Worm (Caenorhabditis elegans) whole organism, L1 larva: ENCODE results near the gene F46F5.15.
A peak's percentile ranks its signal among the peaks of the same experiment; 100 is the strongest.

ENCODE experiments used
- C16A3.4 ChIP-seq: fragments of 150-350 bp; optimal IDR thresholded peaks from 2 replicates; lab custom pipeline; 2014; ENCODE audit warnings: missing biosample characterization, missing genetic modification characterization
- C34B4.2 ChIP-seq: sonication (generic microtip); optimal IDR thresholded peaks from 2 replicates; lab custom pipeline; 2017; ENCODE audit warnings: mild to moderate bottlenecking, missing genetic modification characterization, missing compliant biosample characterization
- alr-1 ChIP-seq: fragments of 200-800 bp; sonication (Bioruptor generic); optimal IDR thresholded peaks from 2 replicates; lab custom pipeline; 2018; ENCODE audit warnings: borderline replicate concordance, mild to moderate bottlenecking, missing genetic modification characterization, missing compliant biosample characterization
- aly-2 ChIP-seq: fragments of 150-350 bp; optimal IDR thresholded peaks from 2 replicates; lab custom pipeline; 2014; ENCODE audit warnings: missing biosample characterization, missing genetic modification characterization
- blmp-1 ChIP-seq: fragments of 150-350 bp; optimal IDR thresholded peaks from 2 replicates; lab custom pipeline; 2014; ENCODE audit warnings: missing biosample characterization, missing genetic modification characterization
- ceh-63 ChIP-seq: fragments of 200-800 bp; sonication (Bioruptor generic); optimal IDR thresholded peaks from 2 replicates; lab custom pipeline; 2018; ENCODE audit warnings: mild to moderate bottlenecking, missing genetic modification characterization, missing compliant biosample characterization
- ceh-82 ChIP-seq, 3 experiments: fragments of 150-350 bp in 1 of 3; sonication (generic microtip) in 2 of 3; optimal IDR thresholded peaks; 2 replicates each; lab custom pipeline; 2014 to 2017; ENCODE audit warnings: missing biosample characterization in 3 of 3, missing genetic modification characterization in 3 of 3
- ceh-88 ChIP-seq: fragments of 200-800 bp; sonication (Bioruptor generic); IDR thresholded peaks from 2 replicates; pipeline ENCODE4 v1.3.6; 2022; ENCODE audit warnings: missing genetic modification characterization, missing compliant biosample characterization
- ces-1 ChIP-seq: fragments of 150-350 bp; optimal IDR thresholded peaks from 2 replicates; lab custom pipeline; 2014; ENCODE audit warnings: missing biosample characterization, missing genetic modification reagents, missing genetic modification characterization
- dpl-1 ChIP-seq, 3 experiments: fragments of 150-350 bp in 2 of 3; sonication (generic microtip) in 1 of 3; optimal IDR thresholded peaks; 2 replicates each; lab custom pipeline; 2014 to 2017; ENCODE audit warnings: missing biosample characterization in 3 of 3, missing genetic modification characterization in 3 of 3, missing genetic modification reagents in 3 of 3
- dsc-1 ChIP-seq: sonication (generic microtip); optimal IDR thresholded peaks from 2 replicates; lab custom pipeline; 2016; ENCODE audit warnings: mild to moderate bottlenecking, missing genetic modification characterization, missing compliant biosample characterization
- efl-1 ChIP-seq, 4 experiments: fragments of 150-350 bp; optimal IDR thresholded peaks in 3 of 4; peaks in 1 of 4; 1 replicate in 1 of 4; 2 replicates in 3 of 4; lab custom pipeline; 2014; ENCODE audit warnings: missing biosample characterization in 2 of 4, missing genetic modification characterization in 2 of 4, missing genetic modification reagents in 2 of 4
- efl-3 ChIP-seq: fragments of 200-800 bp; sonication (Bioruptor generic); optimal IDR thresholded peaks from 2 replicates; lab custom pipeline; 2018; ENCODE audit warnings: mild to moderate bottlenecking, missing genetic modification characterization, missing compliant biosample characterization
- egl-13 ChIP-seq: sonication (generic microtip); optimal IDR thresholded peaks from 2 replicates; lab custom pipeline; 2016; ENCODE audit warnings: missing genotype, missing genetic modification reagents, missing genetic modification characterization, missing compliant biosample characterization
- elt-2 ChIP-seq: sonication (generic microtip); optimal IDR thresholded peaks from 2 replicates; lab custom pipeline; 2016; ENCODE audit warnings: missing genetic modification characterization, mild to moderate bottlenecking, inconsistent platforms, missing compliant biosample characterization, missing genetic modification reagents
- elt-3 ChIP-seq, 6 experiments: fragments of 150-350 bp in 1 of 6; sonication (generic microtip); optimal IDR thresholded peaks; 2 replicates each; lab custom pipeline; 2017 to 2018; ENCODE audit warnings: missing biosample characterization in 6 of 6, missing genetic modification characterization in 6 of 6, inconsistent platforms in 1 of 6
- ets-5 ChIP-seq: fragments of 200-800 bp; sonication (Bioruptor generic); IDR thresholded peaks from 2 replicates; pipeline ENCODE4 v1.3.6; 2022; ENCODE audit warnings: missing genetic modification characterization, missing compliant biosample characterization
- fkh-4 ChIP-seq: sonication (generic microtip); optimal IDR thresholded peaks from 2 replicates; lab custom pipeline; 2016; ENCODE audit warnings: missing compliant biosample characterization, missing genetic modification characterization, borderline replicate concordance
- fkh-8 ChIP-seq: sonication (generic microtip); optimal IDR thresholded peaks from 2 replicates; lab custom pipeline; 2016; ENCODE audit warnings: mild to moderate bottlenecking, missing genetic modification characterization, missing compliant biosample characterization
- hlh-4 ChIP-seq: sonication (generic microtip); optimal IDR thresholded peaks from 2 replicates; lab custom pipeline; 2016; ENCODE audit warnings: mild to moderate bottlenecking, missing genetic modification characterization, missing compliant biosample characterization
- hpl-2 ChIP-seq: fragments of 150-350 bp; optimal IDR thresholded peaks from 2 replicates; lab custom pipeline; 2014; ENCODE audit warnings: missing biosample characterization, missing genetic modification reagents, missing genetic modification characterization
- jun-1 ChIP-seq: fragments of 150-350 bp; optimal IDR thresholded peaks from 2 replicates; lab custom pipeline; 2014; ENCODE audit warnings: missing biosample characterization, missing genetic modification reagents, missing genetic modification characterization
- lin-13 ChIP-seq: fragments of 150-350 bp; optimal IDR thresholded peaks from 2 replicates; lab custom pipeline; 2014; ENCODE audit warnings: missing biosample characterization, missing genetic modification reagents, missing genetic modification characterization
- lin-35 ChIP-seq, 2 experiments: fragments of 150-350 bp; optimal IDR thresholded peaks; 2 replicates each; lab custom pipeline; 2014; ENCODE audit warnings: missing biosample characterization in 2 of 2, missing genetic modification characterization in 2 of 2, missing genetic modification reagents in 2 of 2
- lir-3 ChIP-seq: sonication (generic microtip); optimal IDR thresholded peaks from 2 replicates; lab custom pipeline; 2016; ENCODE audit warnings: mild to moderate bottlenecking, missing genetic modification characterization, moderate library complexity, missing compliant biosample characterization; ENCODE audit not compliant: poor library complexity
- lsy-2 ChIP-seq, 2 experiments: fragments of 150-350 bp; optimal IDR thresholded peaks; 2 replicates each; lab custom pipeline; 2014; ENCODE audit warnings: missing biosample characterization in 2 of 2, missing genetic modification characterization in 2 of 2
- mdl-1 ChIP-seq, 2 experiments: fragments of 150-350 bp; optimal IDR thresholded peaks; 2 replicates each; lab custom pipeline; 2014 to 2017; ENCODE audit warnings: missing biosample characterization in 2 of 2, missing genetic modification characterization in 2 of 2, inconsistent platforms in 1 of 2
- nhr-11 ChIP-seq: fragments of 150-350 bp; optimal IDR thresholded peaks from 2 replicates; lab custom pipeline; 2014; ENCODE audit warnings: missing biosample characterization, missing genetic modification characterization
- nhr-12 ChIP-seq: sonication (generic microtip); optimal IDR thresholded peaks from 2 replicates; lab custom pipeline; 2017; ENCODE audit warnings: missing biosample characterization, missing genetic modification characterization
- nhr-20 ChIP-seq: sonication (generic microtip); optimal IDR thresholded peaks from 2 replicates; lab custom pipeline; 2016; ENCODE audit warnings: mild to moderate bottlenecking, missing genetic modification characterization, missing compliant biosample characterization
- nhr-28 ChIP-seq: fragments of 150-350 bp; optimal IDR thresholded peaks from 2 replicates; lab custom pipeline; 2014; ENCODE audit warnings: missing biosample characterization, missing genetic modification characterization
- nhr-47 ChIP-seq: sonication (generic microtip); optimal IDR thresholded peaks from 2 replicates; lab custom pipeline; 2016; ENCODE audit warnings: mild to moderate bottlenecking, missing genetic modification characterization, moderate library complexity, missing compliant biosample characterization
- nhr-76 ChIP-seq: sonication (generic microtip); optimal IDR thresholded peaks from 2 replicates; lab custom pipeline; 2017; ENCODE audit warnings: missing biosample characterization, missing genetic modification characterization
- nhr-84 ChIP-seq: sonication (generic microtip); optimal IDR thresholded peaks from 2 replicates; lab custom pipeline; 2017; ENCODE audit warnings: missing biosample characterization, missing genetic modification characterization
- pag-3 ChIP-seq: sonication (generic microtip); optimal IDR thresholded peaks from 2 replicates; lab custom pipeline; 2017; ENCODE audit warnings: missing genetic modification characterization, mild to moderate bottlenecking, missing compliant biosample characterization, antibody characterized with exemption, borderline replicate concordance; ENCODE audit not compliant: insufficient read depth
- pqm-1 ChIP-seq: sonication (generic microtip); optimal IDR thresholded peaks from 3 replicates; lab custom pipeline; 2017; ENCODE audit warnings: missing biosample characterization, missing genetic modification characterization
- skn-1 ChIP-seq: fragments of 150-350 bp; optimal IDR thresholded peaks from 2 replicates; lab custom pipeline; 2014; ENCODE audit warnings: missing biosample characterization, missing genetic modification characterization
- snpc-4 ChIP-seq: fragments of 150-350 bp; optimal IDR thresholded peaks from 2 replicates; lab custom pipeline; 2014; ENCODE audit warnings: missing biosample characterization, missing genetic modification characterization
- sox-4 ChIP-seq: sonication (generic microtip); optimal IDR thresholded peaks from 2 replicates; lab custom pipeline; 2016; ENCODE audit warnings: missing genetic modification characterization, missing compliant biosample characterization
- sptf-1 ChIP-seq: fragments of 150-350 bp; optimal IDR thresholded peaks from 2 replicates; lab custom pipeline; 2014; ENCODE audit warnings: missing biosample characterization, missing genetic modification characterization
- sup-37 ChIP-seq: fragments of 200-800 bp; sonication (Bioruptor generic); optimal IDR thresholded peaks from 2 replicates; lab custom pipeline; 2018; ENCODE audit warnings: mild to moderate bottlenecking, missing genetic modification characterization, missing compliant biosample characterization
- tlp-1 ChIP-seq: fragments of 150-350 bp; optimal IDR thresholded peaks from 2 replicates; lab custom pipeline; 2014; ENCODE audit warnings: missing biosample characterization, missing genetic modification characterization
- unc-130 ChIP-seq: fragments of 150-350 bp; optimal IDR thresholded peaks from 2 replicates; lab custom pipeline; 2017; ENCODE audit warnings: missing biosample characterization, missing genetic modification characterization, inconsistent platforms
- unc-30 ChIP-seq: sonication (generic microtip); optimal IDR thresholded peaks from 2 replicates; lab custom pipeline; 2017; ENCODE audit warnings: missing biosample characterization, missing genetic modification characterization
- unc-62 ChIP-seq: fragments of 150-350 bp; optimal IDR thresholded peaks from 2 replicates; lab custom pipeline; 2014; ENCODE audit warnings: missing biosample characterization, missing genetic modification reagents, missing genetic modification characterization
- unc-98 ChIP-seq: fragments of 200-800 bp; sonication (Bioruptor generic); IDR thresholded peaks from 2 replicates; pipeline ENCODE4 v1.3.6; 2022; ENCODE audit warnings: missing genetic modification characterization, missing compliant biosample characterization
- vab-15 ChIP-seq: sonication (generic microtip); optimal IDR thresholded peaks from 2 replicates; lab custom pipeline; 2017; ENCODE audit warnings: missing genotype, mild to moderate bottlenecking, missing genetic modification characterization, missing compliant biosample characterization
- xbp-1 ChIP-seq: sonication (generic microtip); optimal IDR thresholded peaks from 2 replicates; lab custom pipeline; 2016; ENCODE audit warnings: missing genetic modification characterization, missing compliant biosample characterization
- zip-4 ChIP-seq: fragments of 200-800 bp; sonication (Bioruptor generic); optimal IDR thresholded peaks from 2 replicates; lab custom pipeline; 2018; ENCODE audit warnings: mild to moderate bottlenecking, missing genetic modification characterization, moderate library complexity, missing compliant biosample characterization
- ztf-11 ChIP-seq, 2 experiments: sonication (generic microtip); optimal IDR thresholded peaks; 2 replicates each; lab custom pipeline; 2016 to 2017; ENCODE audit warnings: missing genetic modification characterization in 2 of 2, missing biosample characterization in 1 of 2, missing compliant biosample characterization in 1 of 2

The F46F5.15 gene

DNA sequence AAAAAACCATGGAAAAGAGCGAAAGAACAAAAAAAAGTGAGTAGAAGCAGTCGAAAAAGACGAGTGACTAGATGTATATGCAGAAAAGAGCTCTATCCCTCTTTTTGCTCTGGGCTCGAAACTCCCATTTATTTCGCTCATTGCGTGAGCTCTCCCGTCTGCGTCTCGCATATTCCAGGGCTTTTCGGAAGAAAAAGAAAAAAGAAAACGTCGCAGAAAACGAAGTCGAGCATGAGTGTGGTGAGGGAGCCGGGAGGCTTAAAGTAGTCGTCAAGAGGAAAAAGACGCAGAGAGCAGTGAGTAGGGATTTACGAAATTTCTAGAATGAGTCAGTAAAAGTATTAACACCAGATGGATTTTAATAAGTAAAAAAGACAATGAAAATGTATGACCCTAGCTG, 28.5 kb upstream of the F46F5.15 start (continued):
- no peak for TF ChIP-seq zip-4 (GFP tag; lab: Kevin White, UChicago)
- no peak for TF ChIP-seq nhr-12 (tag; lab: Kevin White, UChicago)
- TF ChIP-seq pqm-1 (tag; lab: Kevin White, UChicago), result no peak
- peak; percentile 90 for TF ChIP-seq fkh-8 (tag; lab: Kevin White, UChicago)
- TF ChIP-seq unc-98, result no peak
- TF ChIP-seq ceh-63, result no peak
- TF ChIP-seq snpc-4 (tag; lab: Kevin White, UChicago), result no peak
- TF ChIP-seq egl-13 (tag; lab: Kevin White, UChicago), result peak; percentile 50
- TF ChIP-seq nhr-28 (tag; lab: Kevin White, UChicago), result no peak
- TF ChIP-seq fkh-4, result no peak
- TF ChIP-seq sox-4 (tag; lab: Kevin White, UChicago), result no peak
- no peak for TF ChIP-seq lin-13 (GFP tag; lab: Kevin White, UChicago)
- no peak for TF ChIP-seq vab-15
- TF ChIP-seq lsy-2 (tag; optimal IDR thresholded peaks at IDR 0.05; lab: Kevin White, UChicago), result peak; percentile 24 to 67
- TF ChIP-seq ces-1 (GFP tag; lab: Kevin White, UChicago), result no peak
- TF ChIP-seq xbp-1 (tag; lab: Kevin White, UChicago), result peak; percentile 41
- TF ChIP-seq ets-5 (GFP tag; lab: Robert Waterston, UW), result no peak
- TF ChIP-seq hpl-2, result no peak
- TF ChIP-seq jun-1 (tag; lab: Kevin White, UChicago), result no peak
- no peak for TF ChIP-seq efl-3 (GFP tag; lab: Kevin White, UChicago)
- no peak for TF ChIP-seq C34B4.2
- no peak for TF ChIP-seq ztf-11 (tag; optimal IDR thresholded peaks at IDR 0.05; lab: Kevin White, UChicago)
- TF ChIP-seq dsc-1 (tag; lab: Kevin White, UChicago), result peak; percentile 78
- no peak for TF ChIP-seq ceh-88 (GFP tag; lab: Robert Waterston, UW)
- TF ChIP-seq aly-2 (tag; lab: Kevin White, UChicago), result no peak
- TF ChIP-seq elt-2 (tag; lab: Kevin White, UChicago), result no peak
- no peak for TF ChIP-seq lir-3 (tag; lab: Kevin White, UChicago)
- TF ChIP-seq pag-3 (tag; lab: Kevin White, UChicago), result no peak
- TF ChIP-seq unc-30 (tag; lab: Kevin White, UChicago), result no peak
- peak in 1 of 3 experiments; percentile 40 for TF ChIP-seq dpl-1 (GFP tag; optimal IDR thresholded peaks at IDR 0.05; lab: Kevin White, UChicago)
- TF ChIP-seq lin-35 (GFP tag; optimal IDR thresholded peaks at IDR 0.05; lab: Kevin White, UChicago), result peak in 1 of 2 experiments; percentile 38
- no peak for TF ChIP-seq elt-3 (tag; optimal IDR thresholded peaks at IDR 0.05; lab: Kevin White, UChicago)
- no peak for TF ChIP-seq C16A3.4 (tag; lab: Kevin White, UChicago)
- TF ChIP-seq nhr-11 (tag; lab: Kevin White, UChicago), result no peak
- TF ChIP-seq nhr-47, result peak; percentile 60
- no peak for TF ChIP-seq sup-37
- no peak for TF ChIP-seq unc-62 (GFP tag; lab: Kevin White, UChicago)
- TF ChIP-seq unc-130 (tag; lab: Kevin White, UChicago), result no peak
- no peak for TF ChIP-seq alr-1 (tag; lab: Kevin White, UChicago)
- TF ChIP-seq nhr-84 (tag; lab: Kevin White, UChicago), result no peak

ce11 chrII:760276-760675, 28.0 kb upstream of the F46F5.15 start:
- TF ChIP-seq blmp-1 (tag; lab: Kevin White, UChicago) (no peak), sptf-1 (tag; lab: Kevin White, UChicago) (no peak), efl-1 (optimal IDR thresholded peaks at IDR 0.05; lab: Kevin White, UChicago) (no peak), efl-1 (GFP tag; optimal IDR thresholded peaks at IDR 0.05 in 1 of 2; lab: Kevin White, UChicago) (no peak), xbp-1 (tag; lab: Kevin White, UChicago) (no peak), lsy-2 (tag; optimal IDR thresholded peaks at IDR 0.05; lab: Kevin White, UChicago) (no peak), hpl-2 (no peak), hlh-4 (tag; lab: Kevin White, UChicago) (no peak), nhr-84 (tag; lab: Kevin White, UChicago) (no peak), ceh-82 (tag; optimal IDR thresholded peaks at IDR 0.05; lab: Kevin White, UChicago) (no peak), egl-13 (tag; lab: Kevin White, UChicago) (no peak), tlp-1 (no peak), nhr-76 (tag; lab: Kevin White, UChicago) (no peak), zip-4 (GFP tag; lab: Kevin White, UChicago) (no peak), nhr-20 (tag; lab: Kevin White, UChicago) (no peak), skn-1 (no peak), mdl-1 (tag; optimal IDR thresholded peaks at IDR 0.05; lab: Kevin White, UChicago) (no peak), snpc-4 (tag; lab: Kevin White, UChicago) (no peak), pqm-1 (tag; lab: Kevin White, UChicago) (no peak)
